Worm (Caenorhabditis elegans) whole organism, late embryonic: ENCODE data around the gene F49F1.11.

Experiments
- ama-1 ChIP-seq: fragments of 150-350 bp; optimal IDR thresholded peaks from 2 replicates; lab custom pipeline; 2014
- ceh-31 ChIP-seq: sonication (generic microtip); optimal IDR thresholded peaks from 2 replicates; lab custom pipeline; 2016; ENCODE audit warnings: missing genetic modification characterization, missing compliant biosample characterization
- ets-4 ChIP-seq: sonication (generic microtip); optimal IDR thresholded peaks from 2 replicates; lab custom pipeline; 2016; ENCODE audit warnings: missing genetic modification characterization, missing compliant biosample characterization
- fax-1 ChIP-seq: sonication (generic microtip); optimal IDR thresholded peaks from 2 replicates; lab custom pipeline; 2016; ENCODE audit warnings: missing genotype, missing genetic modification characterization, missing compliant biosample characterization
- fkh-10 ChIP-seq: fragments of 150-350 bp; optimal IDR thresholded peaks from 2 replicates; lab custom pipeline; 2014; ENCODE audit warnings: missing biosample characterization, missing genetic modification reagents, missing genetic modification characterization
- hlh-30 ChIP-seq: sonication (generic microtip); optimal IDR thresholded peaks from 2 replicates; lab custom pipeline; 2017; ENCODE audit warnings: antibody characterized with exemption, missing genetic modification characterization, missing compliant biosample characterization; ENCODE audit not compliant: insufficient read depth
- nfya-1 ChIP-seq: sonication (generic microtip); optimal IDR thresholded peaks from 2 replicates; lab custom pipeline; 2017; ENCODE audit warnings: missing genetic modification characterization, mild to moderate bottlenecking, missing compliant biosample characterization, antibody characterized with exemption, moderate library complexity
- nhr-11 ChIP-seq: fragments of 150-350 bp; optimal IDR thresholded peaks from 2 replicates; lab custom pipeline; 2014; ENCODE audit warnings: missing biosample characterization, missing genetic modification characterization
- pag-3 ChIP-seq: sonication (generic microtip); optimal IDR thresholded peaks from 2 replicates; lab custom pipeline; 2016; ENCODE audit warnings: missing compliant biosample characterization, missing genetic modification characterization, borderline replicate concordance
- pha-4 ChIP-seq: fragments of 150-350 bp; optimal IDR thresholded peaks from 2 replicates; lab custom pipeline; 2018; ENCODE audit warnings: missing biosample characterization, missing genetic modification reagents, missing genetic modification characterization
- sox-2 ChIP-seq: fragments of 200-800 bp; sonication (Bioruptor generic); IDR thresholded peaks from 2 replicates; pipeline ENCODE4 v1.3.6; 2022; ENCODE audit warnings: missing genetic modification reagents, missing genetic modification characterization, missing compliant biosample characterization
- ttx-3 ChIP-seq: sonication (generic microtip); optimal IDR thresholded peaks from 2 replicates; lab custom pipeline; 2016; ENCODE audit warnings: missing genetic modification reagents, missing genetic modification characterization, missing compliant biosample characterization

- TF ChIP-seq fax-1, result no peak
- TF ChIP-seq pha-4, result no peak
- no peak for TF ChIP-seq ttx-3
- no peak for TF ChIP-seq ets-4 (tag; lab: Kevin White, UChicago)
- no peak for TF ChIP-seq nhr-11 (tag; lab: Kevin White, UChicago)
- TF ChIP-seq fkh-10 (GFP tag; lab: Kevin White, UChicago), result no peak
- TF ChIP-seq ceh-31, result no peak
- TF ChIP-seq hlh-30 (tag; lab: Kevin White, UChicago), result no peak
- TF ChIP-seq nfya-1 (tag; lab: Kevin White, UChicago), result no peak
- no peak for TF ChIP-seq ama-1 (lab: Kevin White, UChicago)
- TF ChIP-seq pag-3, result no peak
- no peak for TF ChIP-seq sox-2
Measured at ce11 chrIV:4137472-4137871, 3.7 kb downstream of the F49F1.11 start, which contains the start of gene F49F1.9.
